Fruit fly (Drosophila melanogaster): ENCODE data around the gene CG6204.
A peak's percentile ranks its signal among the peaks of the same experiment; 100 is the strongest.

Gene CG6204

dm6 chr3R:24186188-24186587 lies 7.4 kb upstream of the CG6204 start, which contains the start of gene mora:
mora (plus strand) TSS chr3R:24186359.
- TF ChIP-seq CG7928 (GFP tag; optimal IDR thresholded peaks at IDR 0.05) = no peak
- TF ChIP-seq CG9797 (GFP tag; optimal IDR thresholded peaks at IDR 0.05) = peak; percentile 86
- TF ChIP-seq CG4617 (GFP tag; optimal IDR thresholded peaks at IDR 0.05; ENCODE audit: borderline replicate concordance) = peak; percentile 69
- no peak for TF ChIP-seq CG5953 (GFP tag; IDR thresholded peaks at IDR 0.05)
- TF ChIP-seq CG31365 (tag; optimal IDR thresholded peaks at IDR 0.05) = no peak
- peak; percentile 13; the same call in 1 of the 2 replicates for TF ChIP-seq amos (GFP tag; IDR thresholded peaks at IDR 0.05; ENCODE audit: partially characterized antibody)
- TF ChIP-seq toy (GFP tag; IDR thresholded peaks at IDR 0.05) = no peak
- no peak for TF ChIP-seq NC2β (GFP tag; optimal IDR thresholded peaks at IDR 0.05)
- TF ChIP-seq ham (GFP tag; IDR thresholded peaks at IDR 0.05) = no peak
- TF ChIP-seq CG16815 (GFP tag; optimal IDR thresholded peaks at IDR 0.05) = no peak
- TF ChIP-seq CG1529 (GFP tag; optimal IDR thresholded peaks at IDR 0.05) = no peak
- TF ChIP-seq esg (GFP tag; conservative IDR thresholded peaks at IDR 0.05) = no peak
- no peak for TF ChIP-seq insv (GFP tag; optimal IDR thresholded peaks at IDR 0.05)
- no peak for TF ChIP-seq ERR (GFP tag; optimal IDR thresholded peaks at IDR 0.05)
- no peak for TF ChIP-seq CG17359 (tag; optimal IDR thresholded peaks at IDR 0.05)
- TF ChIP-seq bab2 (GFP tag; optimal IDR thresholded peaks at IDR 0.05) = no peak
- no peak for TF ChIP-seq caup (GFP tag; optimal IDR thresholded peaks at IDR 0.05; ENCODE audit: severe bottlenecking)
- TF ChIP-seq vfl (GFP tag; optimal IDR thresholded peaks at IDR 0.05) = no peak
- peak; percentile 38 for TF ChIP-seq CG3995 (GFP tag; optimal IDR thresholded peaks at IDR 0.05)
- no peak for TF ChIP-seq tna (GFP tag; IDR thresholded peaks at IDR 0.05; ENCODE audit: partially characterized antibody)
- no peak for TF ChIP-seq grau (tag; optimal IDR thresholded peaks at IDR 0.05)
- TF ChIP-seq CG4820 (GFP tag; optimal IDR thresholded peaks at IDR 0.05) = no peak
- TF ChIP-seq tio (GFP tag; optimal IDR thresholded peaks at IDR 0.05) = no peak
- no peak for TF ChIP-seq CG17829 (tag; optimal IDR thresholded peaks at IDR 0.05)
- TF ChIP-seq CG12219 (GFP tag; optimal IDR thresholded peaks at IDR 0.05) = no peak
- TF ChIP-seq CG8944 (GFP tag; optimal IDR thresholded peaks at IDR 0.05) = no peak
- peak; percentile 78 for TF ChIP-seq MESR4 (GFP tag; optimal IDR thresholded peaks at IDR 0.05)
- no peak for TF ChIP-seq Blimp-1 (GFP tag; optimal IDR thresholded peaks at IDR 0.05)
- peak; percentile 26 for TF ChIP-seq trem (tag; optimal IDR thresholded peaks at IDR 0.05)
- no peak for TF ChIP-seq croc (GFP tag; conservative IDR thresholded peaks at IDR 0.05)
- peak; percentile 59 for TF ChIP-seq CG1603 (tag; optimal IDR thresholded peaks at IDR 0.05)
- no peak for TF ChIP-seq sisA (GFP tag; IDR thresholded peaks at IDR 0.05)
- peak; percentile 22 for TF ChIP-seq CG10267 (tag; optimal IDR thresholded peaks at IDR 0.05)
- peak; percentile 72 for TF ChIP-seq YL-1 (GFP tag; optimal IDR thresholded peaks at IDR 0.05)
- peak; percentile 48 for TF ChIP-seq sd (tag; optimal IDR thresholded peaks at IDR 0.05)
- TF ChIP-seq nom (GFP tag; optimal IDR thresholded peaks at IDR 0.05) = no peak
- TF ChIP-seq CG15514 (GFP tag; optimal IDR thresholded peaks at IDR 0.05) = peak; percentile 6
- no peak for TF ChIP-seq Bgb (GFP tag; IDR thresholded peaks at IDR 0.05; ENCODE audit: partially characterized antibody)
- no peak for TF ChIP-seq nau (GFP tag; optimal IDR thresholded peaks at IDR 0.05)
- no peak for TF ChIP-seq hbn (GFP tag; IDR thresholded peaks at IDR 0.05; ENCODE audit: partially characterized antibody)
- no peak for TF ChIP-seq CG4328 (GFP tag; optimal IDR thresholded peaks at IDR 0.05)
- TF ChIP-seq CG11398 (GFP tag; optimal IDR thresholded peaks at IDR 0.05) = no peak
- TF ChIP-seq CG11085 (GFP tag; IDR thresholded peaks at IDR 0.05) = no peak
- TF ChIP-seq CG15696 (tag; optimal IDR thresholded peaks at IDR 0.05) = no peak
- peak; percentile 36; the same call in 1 of the 2 replicates for TF ChIP-seq MBD-R2 (GFP tag; IDR thresholded peaks at IDR 0.05)
- TF ChIP-seq dm (GFP tag; optimal IDR thresholded peaks at IDR 0.05) = no peak
- peak; percentile 17 for TF ChIP-seq Ets97D (GFP tag; optimal IDR thresholded peaks at IDR 0.05)
- TF ChIP-seq CG14014 (GFP tag; IDR thresholded peaks at IDR 0.05) = no peak
- TF ChIP-seq Ada2b (GFP tag; IDR thresholded peaks at IDR 0.05) = no peak
- TF ChIP-seq CG2116 (GFP tag; optimal IDR thresholded peaks at IDR 0.05) = peak; percentile 50
- no peak for TF ChIP-seq tx (GFP tag; optimal IDR thresholded peaks at IDR 0.05)
